Fruit fly (Drosophila melanogaster) whole organism, prepupa: ENCODE measurements around the gene P5CDh2.

Experiments used
- Blimp-1 ChIP-seq: fragments of 200-800 bp; sonication (Bioruptor generic); optimal IDR thresholded peaks from 3 replicates; lab custom pipeline; 2017; ENCODE audit warnings: missing biosample characterization, missing genetic modification characterization, mild to moderate bottlenecking, moderate library complexity, missing genetic modification reagents
- CG10631 ChIP-seq: fragments of 200-800 bp; sonication (Bioruptor generic); optimal IDR thresholded peaks from 2 replicates; lab custom pipeline; 2016; ENCODE audit warnings: missing biosample characterization, missing genetic modification characterization
- CG10669 ChIP-seq: fragments of 200-800 bp; sonication (Bioruptor generic); optimal IDR thresholded peaks from 3 replicates; lab custom pipeline; 2018; ENCODE audit warnings: missing biosample characterization, mild to moderate bottlenecking, missing genetic modification characterization, moderate library complexity
- CG11762 ChIP-seq: fragments of 200-800 bp; sonication (Bioruptor generic); optimal IDR thresholded peaks from 3 replicates; lab custom pipeline; 2016; ENCODE audit warnings: missing biosample characterization, missing genetic modification characterization; ENCODE audit not compliant: insufficient read depth
- CG11902 ChIP-seq: fragments of 200-800 bp; sonication (Bioruptor generic); optimal IDR thresholded peaks from 3 replicates; lab custom pipeline; 2016; ENCODE audit warnings: missing biosample characterization, missing genetic modification characterization
- CG15336 ChIP-seq: fragments of 200-800 bp; sonication (Bioruptor generic); IDR thresholded peaks from 2 replicates; pipeline ENCODE4 v1.3.6; 2022; ENCODE audit warnings: missing biosample characterization, missing genetic modification characterization
- CG1621 ChIP-seq: fragments of 200-800 bp; sonication (Bioruptor generic); optimal IDR thresholded peaks from 3 replicates; lab custom pipeline; 2018; ENCODE audit warnings: missing biosample characterization, mild to moderate bottlenecking, missing genetic modification characterization
- CG16779 ChIP-seq: fragments of 200-800 bp; sonication (Bioruptor generic); optimal IDR thresholded peaks from 3 replicates; lab custom pipeline; 2017; ENCODE audit warnings: missing biosample characterization, mild to moderate bottlenecking, missing genetic modification characterization
- CG32006 ChIP-seq: fragments of 200-800 bp; sonication (Bioruptor generic); optimal IDR thresholded peaks from 3 replicates; lab custom pipeline; 2017; ENCODE audit warnings: missing biosample characterization, mild to moderate bottlenecking, missing genetic modification characterization
- CG3919 ChIP-seq: fragments of 200-800 bp; sonication (Bioruptor generic); optimal IDR thresholded peaks from 3 replicates; lab custom pipeline; 2016; ENCODE audit warnings: missing biosample characterization, missing genetic modification characterization
- CG4318 ChIP-seq: fragments of 200-800 bp; sonication (Bioruptor generic); optimal IDR thresholded peaks from 3 replicates; lab custom pipeline; 2017; ENCODE audit warnings: missing biosample characterization, mild to moderate bottlenecking, missing genetic modification characterization
- CG6163 ChIP-seq: fragments of 200-800 bp; sonication (Bioruptor generic); IDR thresholded peaks from 3 replicates; pipeline ENCODE4 v1.3.6; 2022; ENCODE audit warnings: missing biosample characterization, missing genetic modification characterization
- CG6276 ChIP-seq: fragments of 200-800 bp; sonication (Bioruptor generic); optimal IDR thresholded peaks from 2 replicates; lab custom pipeline; 2017; ENCODE audit warnings: missing biosample characterization, mild to moderate bottlenecking, missing genetic modification characterization
- CG6792 ChIP-seq: fragments of 200-800 bp; sonication (Bioruptor generic); optimal IDR thresholded peaks from 3 replicates; lab custom pipeline; 2016; ENCODE audit warnings: missing biosample characterization, missing genetic modification characterization
- CG6808 ChIP-seq: fragments of 200-800 bp; sonication (Bioruptor generic); optimal IDR thresholded peaks from 3 replicates; lab custom pipeline; 2017; ENCODE audit warnings: missing biosample characterization, missing genetic modification characterization, mild to moderate bottlenecking, moderate library complexity, missing genetic modification reagents
- CG6854 ChIP-seq: fragments of 200-800 bp; sonication (Bioruptor generic); optimal IDR thresholded peaks from 2 replicates; lab custom pipeline; 2017; ENCODE audit warnings: missing biosample characterization, mild to moderate bottlenecking, missing genetic modification characterization
- CG8119 ChIP-seq: fragments of 200-800 bp; sonication (Bioruptor generic); IDR thresholded peaks from 3 replicates; pipeline ENCODE4 v1.3.6; 2022; ENCODE audit warnings: missing biosample characterization, missing genetic modification characterization
- CG8319 ChIP-seq: fragments of 200-800 bp; sonication (Bioruptor generic); optimal IDR thresholded peaks from 3 replicates; lab custom pipeline; 2016; ENCODE audit warnings: missing biosample characterization, missing genetic modification characterization
- CG8632 ChIP-seq: fragments of 200-800 bp; sonication (Bioruptor generic); optimal IDR thresholded peaks from 3 replicates; lab custom pipeline; 2016; ENCODE audit warnings: missing biosample characterization, missing genetic modification characterization
- CG9139 ChIP-seq: fragments of 200-800 bp; sonication (Bioruptor generic); optimal IDR thresholded peaks from 3 replicates; lab custom pipeline; 2017; ENCODE audit warnings: missing biosample characterization, mild to moderate bottlenecking, missing genetic modification characterization
- Eip75B ChIP-seq: fragments of 200-800 bp; sonication (Bioruptor generic); optimal IDR thresholded peaks from 3 replicates; lab custom pipeline; 2016; ENCODE audit warnings: missing biosample characterization, missing genetic modification characterization
- Eip78C ChIP-seq: fragments of 200-800 bp; sonication (Bioruptor generic); peaks from one replicate; lab custom pipeline; 2016; ENCODE audit warnings: missing biosample characterization, missing genetic modification characterization
- Eip93F ChIP-seq: fragments of 200-800 bp; sonication (Bioruptor generic); optimal IDR thresholded peaks from 2 replicates; lab custom pipeline; 2016; ENCODE audit warnings: missing biosample characterization, mild to moderate bottlenecking, missing genetic modification characterization
- Ets21C ChIP-seq: fragments of 200-800 bp; sonication (Bioruptor generic); optimal IDR thresholded peaks from 3 replicates; lab custom pipeline; 2016; ENCODE audit warnings: missing biosample characterization, missing genetic modification characterization
- Ets96B ChIP-seq: fragments of 200-800 bp; optimal IDR thresholded peaks from 2 replicates; lab custom pipeline; 2019; ENCODE audit warnings: missing biosample characterization, mild to moderate bottlenecking, missing genetic modification characterization, moderate library complexity
- Hr38 ChIP-seq: sonication (Bioruptor generic); optimal IDR thresholded peaks from 2 replicates; lab custom pipeline; 2016; ENCODE audit warnings: missing biosample characterization, missing genetic modification characterization
- Hr39 ChIP-seq: fragments of 200-800 bp; sonication (Bioruptor generic); optimal IDR thresholded peaks from 2 replicates; lab custom pipeline; 2016; ENCODE audit warnings: missing biosample characterization, missing genetic modification characterization
- Hr4 ChIP-seq: fragments of 200-800 bp; sonication (Bioruptor generic); optimal IDR thresholded peaks from 3 replicates; lab custom pipeline; 2016; ENCODE audit warnings: missing biosample characterization, missing genetic modification characterization
- Met ChIP-seq: fragments of 200-800 bp; sonication (Bioruptor generic); optimal IDR thresholded peaks from 3 replicates; lab custom pipeline; 2016; ENCODE audit warnings: missing biosample characterization, missing genetic modification characterization
- Sox102F ChIP-seq: fragments of 200-800 bp; sonication (Bioruptor generic); optimal IDR thresholded peaks from 2 replicates; lab custom pipeline; 2016; ENCODE audit warnings: missing biosample characterization, mild to moderate bottlenecking, missing genetic modification characterization
- achi ChIP-seq: fragments of 200-800 bp; sonication (Bioruptor generic); optimal IDR thresholded peaks from 3 replicates; lab custom pipeline; 2016; ENCODE audit warnings: missing biosample characterization, missing genetic modification characterization
- acj6 ChIP-seq: fragments of 200-800 bp; sonication (Bioruptor generic); optimal IDR thresholded peaks from 3 replicates; lab custom pipeline; 2016; ENCODE audit warnings: missing biosample characterization, missing genetic modification characterization
- cyc ChIP-seq: fragments of 200-800 bp; sonication (Bioruptor generic); optimal IDR thresholded peaks from 3 replicates; lab custom pipeline; 2016; ENCODE audit warnings: missing biosample characterization, missing genetic modification characterization
- dsx ChIP-seq: fragments of 200-800 bp; optimal IDR thresholded peaks from 3 replicates; lab custom pipeline; 2019; ENCODE audit warnings: missing biosample characterization, mild to moderate bottlenecking, missing genetic modification characterization, moderate library complexity; ENCODE audit not compliant: poor library complexity, severe bottlenecking
- eg ChIP-seq: fragments of 200-800 bp; sonication (Bioruptor generic); IDR thresholded peaks from 3 replicates; pipeline ENCODE4 v1.3.6; 2022; ENCODE audit warnings: missing biosample characterization, missing genetic modification characterization
- esn ChIP-seq: fragments of 200-800 bp; sonication (Bioruptor generic); optimal IDR thresholded peaks from 2 replicates; lab custom pipeline; 2016; ENCODE audit warnings: missing biosample characterization, mild to moderate bottlenecking, missing genetic modification characterization, moderate library complexity
- fd59A ChIP-seq: fragments of 200-800 bp; sonication (Bioruptor generic); optimal IDR thresholded peaks from 2 replicates; lab custom pipeline; 2017; ENCODE audit warnings: missing biosample characterization, mild to moderate bottlenecking, missing genetic modification characterization, missing genetic modification reagents
- fd85E ChIP-seq: fragments of 200-800 bp; sonication (Bioruptor generic); optimal IDR thresholded peaks from 3 replicates; lab custom pipeline; 2016; ENCODE audit warnings: missing biosample characterization, missing genetic modification characterization
- fkh ChIP-seq: fragments of 200-800 bp; sonication (Bioruptor generic); optimal IDR thresholded peaks from 3 replicates; lab custom pipeline; 2017; ENCODE audit warnings: missing biosample characterization, mild to moderate bottlenecking, missing genetic modification characterization, moderate library complexity
- lz ChIP-seq: fragments of 200-800 bp; sonication (Bioruptor generic); optimal IDR thresholded peaks from 3 replicates; lab custom pipeline; 2016; ENCODE audit warnings: missing biosample characterization, missing genetic modification characterization
- pdm3 ChIP-seq: fragments of 200-800 bp; sonication (Bioruptor generic); optimal IDR thresholded peaks from 3 replicates; lab custom pipeline; 2016; ENCODE audit warnings: missing biosample characterization, missing genetic modification characterization
- ss ChIP-seq, 2 experiments: fragments of 200-800 bp; sonication (Bioruptor generic); optimal IDR thresholded peaks; 2 replicates in 1 of 2; 3 replicates in 1 of 2; lab custom pipeline; 2017 to 2018; ENCODE audit warnings: mild to moderate bottlenecking in 2 of 2, missing biosample characterization in 2 of 2, missing genetic modification characterization in 2 of 2, moderate library complexity in 1 of 2
- svp ChIP-seq: fragments of 200-800 bp; sonication (Bioruptor generic); peaks from one replicate; lab custom pipeline; 2016; ENCODE audit warnings: missing biosample characterization, missing genetic modification characterization
- topi ChIP-seq: fragments of 200-800 bp; sonication (Bioruptor generic); optimal IDR thresholded peaks from 3 replicates; lab custom pipeline; 2016; ENCODE audit warnings: missing biosample characterization, missing genetic modification characterization
- vri ChIP-seq: fragments of 200-800 bp; sonication (Bioruptor generic); optimal IDR thresholded peaks from 3 replicates; lab custom pipeline; 2016; ENCODE audit warnings: missing biosample characterization, mild to moderate bottlenecking, missing genetic modification characterization

The P5CDh2 gene

dm6 chr3R:21856098-21856872, 21.5 kb upstream of the P5CDh2 start, which contains the start of gene glec (continued):
- TF ChIP-seq Blimp-1 (GFP tag; lab: Kevin White, UChicago), result peak; percentile 99
- TF ChIP-seq Sox102F (GFP tag; lab: Kevin White, UChicago), result peak; percentile 82
- TF ChIP-seq ss (GFP tag; optimal IDR thresholded peaks at IDR 0.05; lab: Kevin White, UChicago), result peak in 1 of 2 experiments; percentile 25
- peak; percentile 64 for TF ChIP-seq CG8119 (GFP tag; lab: Robert Waterston, UW)
- no peak for TF ChIP-seq cyc
- TF ChIP-seq Ets21C (GFP tag; lab: Kevin White, UChicago), result no peak
- TF ChIP-seq eg, result peak; percentile 65
- peak; percentile 41 for TF ChIP-seq CG6163 (GFP tag; lab: Robert Waterston, UW)

- no peak for TF ChIP-seq CG32006 (GFP tag; lab: Kevin White, UChicago)
- peak; percentile 52 for TF ChIP-seq fkh (GFP tag; lab: Kevin White, UChicago)
- TF ChIP-seq CG8319 (GFP tag; lab: Kevin White, UChicago), result no peak
- no peak for TF ChIP-seq CG10669 (GFP tag; lab: Kevin White, UChicago)
- no peak for TF ChIP-seq dsx (GFP tag; lab: Kevin White, UChicago)
- TF ChIP-seq topi (GFP tag; lab: Kevin White, UChicago), result no peak
- TF ChIP-seq svp (GFP tag; lab: Kevin White, UChicago), result no peak
- TF ChIP-seq Ets96B (tag; lab: Kevin White, UChicago), result no peak
Observed at dm6 chr3R:21856873-21857243, 20.9 kb upstream of the P5CDh2 start.

dm6 chr3R:21857509-21857908, 20.2 kb upstream of the P5CDh2 start:
- TF ChIP-seq CG1621 (tag; lab: Kevin White, UChicago), result no peak
- peak; percentile 40 for TF ChIP-seq Met (GFP tag; lab: Kevin White, UChicago)
- peak; percentile 17 for TF ChIP-seq Hr39 (GFP tag; lab: Kevin White, UChicago)
- peak; percentile 19 for TF ChIP-seq cyc
- TF ChIP-seq Hr38 (GFP tag; lab: Kevin White, UChicago), result no peak
- TF ChIP-seq lz, result peak; percentile 3
- TF ChIP-seq pdm3 (GFP tag; lab: Kevin White, UChicago), result no peak
- TF ChIP-seq Hr4 (GFP tag; lab: Kevin White, UChicago), result no peak
- TF ChIP-seq vri (GFP tag; lab: Kevin White, UChicago), result no peak
- no peak for TF ChIP-seq ss (GFP tag; optimal IDR thresholded peaks at IDR 0.05; lab: Kevin White, UChicago)
- TF ChIP-seq eg, result no peak
- peak; percentile 8 for TF ChIP-seq acj6 (GFP tag; lab: Kevin White, UChicago)
- TF ChIP-seq esn (GFP tag; lab: Kevin White, UChicago), result peak; percentile 4
- TF ChIP-seq Ets21C (GFP tag; lab: Kevin White, UChicago), result no peak
- TF ChIP-seq CG3919, result no peak
- TF ChIP-seq CG6276 (GFP tag; lab: Kevin White, UChicago), result no peak
- TF ChIP-seq fd85E (GFP tag; lab: Kevin White, UChicago), result no peak
- TF ChIP-seq CG6792 (GFP tag; lab: Kevin White, UChicago), result no peak
- 0 out of 3 replicates have a peak, but pooled peaks have one; percentile 22 for TF ChIP-seq CG8119 (GFP tag; lab: Robert Waterston, UW)
- TF ChIP-seq topi (GFP tag; lab: Kevin White, UChicago), result no peak
- TF ChIP-seq CG8632 (GFP tag; lab: Kevin White, UChicago), result no peak
- no peak for TF ChIP-seq dsx (GFP tag; lab: Kevin White, UChicago)
- no peak for TF ChIP-seq CG15336 (GFP tag; lab: Robert Waterston, UW)
- TF ChIP-seq CG6854 (GFP tag; lab: Kevin White, UChicago), result no peak
- no peak for TF ChIP-seq CG9139 (GFP tag; lab: Kevin White, UChicago)
- no peak for TF ChIP-seq Eip75B
- no peak for TF ChIP-seq CG16779 (tag; lab: Kevin White, UChicago)
- peak; percentile 71 for TF ChIP-seq Eip78C
- no peak for TF ChIP-seq achi (GFP tag; lab: Kevin White, UChicago)
- no peak for TF ChIP-seq Sox102F (GFP tag; lab: Kevin White, UChicago)
- TF ChIP-seq Eip93F, result no peak
- TF ChIP-seq CG11902, result no peak
- TF ChIP-seq CG10631 (GFP tag; lab: Kevin White, UChicago), result no peak
- no peak for TF ChIP-seq CG6808 (GFP tag; lab: Kevin White, UChicago)
- TF ChIP-seq fd59A (GFP tag; lab: Kevin White, UChicago), result no peak
- TF ChIP-seq CG32006 (GFP tag; lab: Kevin White, UChicago), result no peak
- no peak for TF ChIP-seq Blimp-1 (GFP tag; lab: Kevin White, UChicago)
- TF ChIP-seq svp (GFP tag; lab: Kevin White, UChicago), result peak; percentile 68
- TF ChIP-seq CG4318 (GFP tag; lab: Kevin White, UChicago), result no peak
- TF ChIP-seq CG11762 (GFP tag; lab: Kevin White, UChicago), result no peak
